Fruit fly (Drosophila melanogaster) whole organism, embryonic: ENCODE measurements around the gene CG9775.
A peak's percentile ranks its signal among the peaks of the same experiment; 100 is the strongest.

Experiments
- Adf1 ChIP-seq: fragments of 200-800 bp; sonication (Bioruptor generic); IDR thresholded peaks from 2 replicates; pipeline ENCODE4 v1.3.6; 2022; ENCODE audit warnings: missing biosample characterization, missing genetic modification characterization
- CG11085 ChIP-seq: fragments of 200-800 bp; sonication (Bioruptor generic); IDR thresholded peaks from 2 replicates; pipeline ENCODE4 v1.3.6; 2022; ENCODE audit warnings: missing biosample characterization, missing genetic modification characterization
- CG11093 ChIP-seq: fragments of 200-800 bp; sonication (Bioruptor generic); IDR thresholded peaks from 3 replicates; pipeline ENCODE4 v1.3.6; 2022; ENCODE audit warnings: missing biosample characterization, missing genetic modification characterization
- CG12104 ChIP-seq: fragments of 200-800 bp; sonication (Bioruptor generic); optimal IDR thresholded peaks from 3 replicates; lab custom pipeline; 2016; ENCODE audit warnings: missing biosample characterization, missing genetic modification characterization
- CG12299 ChIP-seq: fragments of 200-800 bp; sonication (Bioruptor generic); optimal IDR thresholded peaks from 2 replicates; lab custom pipeline; 2018; ENCODE audit warnings: missing biosample characterization, mild to moderate bottlenecking, missing genetic modification characterization
- CG12659 ChIP-seq: fragments of 200-800 bp; sonication (Bioruptor generic); optimal IDR thresholded peaks from 3 replicates; lab custom pipeline; 2017; ENCODE audit warnings: mild to moderate bottlenecking, missing biosample characterization, missing genetic modification reagents, missing genetic modification characterization
- CG13296 ChIP-seq: fragments of 200-800 bp; sonication (Bioruptor generic); optimal IDR thresholded peaks from 3 replicates; lab custom pipeline; 2018; ENCODE audit warnings: missing biosample characterization, mild to moderate bottlenecking, missing genetic modification characterization
- CG14441 ChIP-seq: fragments of 200-800 bp; sonication (Bioruptor generic); IDR thresholded peaks from 2 replicates; pipeline ENCODE4 v1.3.6; 2022; ENCODE audit warnings: missing biosample characterization, missing genetic modification characterization
- CG16815 ChIP-seq: fragments of 200-800 bp; sonication (Bioruptor generic); optimal IDR thresholded peaks from 3 replicates; lab custom pipeline; 2017; ENCODE audit warnings: missing biosample characterization, mild to moderate bottlenecking, missing genetic modification characterization
- CG18619 ChIP-seq: fragments of 200-800 bp; sonication (Bioruptor generic); optimal IDR thresholded peaks from 3 replicates; lab custom pipeline; 2017; ENCODE audit warnings: missing biosample characterization, mild to moderate bottlenecking, missing genetic modification characterization
- CG30020 ChIP-seq: fragments of 200-800 bp; optimal IDR thresholded peaks from 2 replicates; lab custom pipeline; 2019; ENCODE audit warnings: missing biosample characterization, mild to moderate bottlenecking, missing genetic modification characterization, moderate library complexity
- CG3407 ChIP-seq: fragments of 200-800 bp; sonication (Bioruptor generic); optimal IDR thresholded peaks from 2 replicates; lab custom pipeline; 2018; ENCODE audit warnings: missing biosample characterization, mild to moderate bottlenecking, missing genetic modification characterization
- CG3995 ChIP-seq: fragments of 200-800 bp; sonication (Bioruptor generic); optimal IDR thresholded peaks from 3 replicates; lab custom pipeline; 2016; ENCODE audit warnings: missing biosample characterization, missing genetic modification characterization
- CG4360 ChIP-seq: fragments of 200-800 bp; sonication (Bioruptor generic); IDR thresholded peaks from 2 replicates; pipeline ENCODE4 v1.3.6; 2022; ENCODE audit warnings: missing biosample characterization, missing genetic modification characterization
- CG4404 ChIP-seq: fragments of 200-800 bp; sonication (Bioruptor generic); IDR thresholded peaks from 2 replicates; pipeline ENCODE4 v1.3.6; 2022; ENCODE audit warnings: missing biosample characterization, missing genetic modification characterization
- CG6791 ChIP-seq: fragments of 200-800 bp; sonication (Bioruptor generic); IDR thresholded peaks from 3 replicates; pipeline ENCODE4 v1.3.6; 2022; ENCODE audit warnings: missing biosample characterization, missing genetic modification characterization; ENCODE audit not compliant: partially characterized antibody
- CG7987 ChIP-seq: fragments of 200-800 bp; sonication (Bioruptor generic); optimal IDR thresholded peaks from 2 replicates; lab custom pipeline; 2018; ENCODE audit warnings: missing biosample characterization, mild to moderate bottlenecking, missing genetic modification characterization, moderate library complexity
- CG8924 ChIP-seq: fragments of 200-800 bp; optimal IDR thresholded peaks from 3 replicates; lab custom pipeline; 2019; ENCODE audit warnings: missing biosample characterization, mild to moderate bottlenecking, missing genetic modification characterization, moderate library complexity
- CG9876 ChIP-seq: fragments of 200-800 bp; sonication (Bioruptor generic); optimal IDR thresholded peaks from 2 replicates; lab custom pipeline; 2016; ENCODE audit warnings: missing biosample characterization, missing genetic modification characterization
- CHES-1-like ChIP-seq: fragments of 200-800 bp; sonication (Bioruptor generic); optimal IDR thresholded peaks from 2 replicates; lab custom pipeline; 2016; ENCODE audit warnings: missing biosample characterization, missing genetic modification characterization
- Camta ChIP-seq: fragments of 200-800 bp; sonication (Bioruptor generic); optimal IDR thresholded peaks from 2 replicates; lab custom pipeline; 2016; ENCODE audit warnings: missing biosample characterization, missing genetic modification characterization
- Chrac-16 ChIP-seq: fragments of 200-800 bp; sonication (Bioruptor generic); optimal IDR thresholded peaks from 3 replicates; lab custom pipeline; 2016; ENCODE audit warnings: missing biosample characterization, missing genetic modification characterization
- CrebB ChIP-seq: fragments of 200-800 bp; sonication (Bioruptor generic); optimal IDR thresholded peaks from 3 replicates; lab custom pipeline; 2018; ENCODE audit warnings: missing biosample characterization, mild to moderate bottlenecking, missing genetic modification characterization
- D ChIP-seq, 2 experiments: fragments of 200-800 bp in 1 of 2; fragments of >200 bp in 1 of 2; sonication (Bioruptor generic) in 1 of 2; optimal IDR thresholded peaks; 2 replicates in 1 of 2; 3 replicates in 1 of 2; lab custom pipeline; 2017; ENCODE audit warnings: mild to moderate bottlenecking in 1 of 2, missing biosample characterization in 1 of 2, missing genetic modification characterization in 1 of 2, missing genetic modification reagents in 1 of 2
- D19A ChIP-seq: fragments of 200-800 bp; optimal IDR thresholded peaks from 3 replicates; lab custom pipeline; 2019; ENCODE audit warnings: missing biosample characterization, mild to moderate bottlenecking, missing genetic modification characterization, moderate library complexity
- Eip74EF ChIP-seq, 2 experiments: fragments of 200-800 bp in 1 of 2; fragments of >200 bp in 1 of 2; sonication (Bioruptor generic) in 1 of 2; optimal IDR thresholded peaks; 2 replicates each; lab custom pipeline; 2017 to 2019; ENCODE audit warnings: missing biosample characterization in 2 of 2, missing genetic modification characterization in 2 of 2, mild to moderate bottlenecking in 1 of 2, moderate library complexity in 1 of 2
- Hand ChIP-seq: fragments of 200-800 bp; sonication (Bioruptor generic); optimal IDR thresholded peaks from 2 replicates; lab custom pipeline; 2017; ENCODE audit warnings: mild to moderate bottlenecking, missing biosample characterization, missing genetic modification reagents, missing genetic modification characterization
- Hr3 ChIP-seq: fragments of 200-800 bp; sonication (Bioruptor generic); optimal IDR thresholded peaks from 3 replicates; lab custom pipeline; 2016; ENCODE audit warnings: missing biosample characterization, missing genetic modification characterization
- Ptx1 ChIP-seq: fragments of 200-800 bp; sonication (Bioruptor generic); IDR thresholded peaks from 2 replicates; pipeline ENCODE4 v1.3.6; 2022; ENCODE audit warnings: missing biosample characterization, missing genetic modification characterization
- Sin3A ChIP-seq: fragments of >200 bp; optimal IDR thresholded peaks from 2 replicates; lab custom pipeline; 2018
- Sox100B ChIP-seq: fragments of 200-800 bp; sonication (Bioruptor generic); optimal IDR thresholded peaks from 3 replicates; lab custom pipeline; 2018; ENCODE audit warnings: missing biosample characterization, mild to moderate bottlenecking, missing genetic modification characterization
- TFAM ChIP-seq: fragments of 200-800 bp; sonication (Bioruptor generic); optimal IDR thresholded peaks from 2 replicates; lab custom pipeline; 2017; ENCODE audit warnings: missing biosample characterization, missing genetic modification characterization, inconsistent platforms
- Vsx1 ChIP-seq: fragments of 200-800 bp; sonication (Bioruptor generic); optimal IDR thresholded peaks from 2 replicates; lab custom pipeline; 2017; ENCODE audit warnings: missing biosample characterization, mild to moderate bottlenecking, missing genetic modification characterization, missing genetic modification reagents
- Xbp1 ChIP-seq: fragments of 200-800 bp; sonication (Bioruptor generic); optimal IDR thresholded peaks from 3 replicates; lab custom pipeline; 2016; ENCODE audit warnings: missing biosample characterization, mild to moderate bottlenecking, missing genetic modification characterization
- bsh ChIP-seq, 2 experiments: fragments of 200-800 bp; sonication (Bioruptor generic); optimal IDR thresholded peaks; 2 replicates each; lab custom pipeline; 2017 to 2018; ENCODE audit warnings: mild to moderate bottlenecking in 2 of 2, missing biosample characterization in 2 of 2, missing genetic modification characterization in 2 of 2, moderate library complexity in 1 of 2
- danr ChIP-seq: fragments of 200-800 bp; sonication (Bioruptor generic); IDR thresholded peaks from 2 replicates; pipeline ENCODE4 v1.3.6; 2022; ENCODE audit warnings: missing biosample characterization, missing genetic modification characterization
- grn ChIP-seq: fragments of 200-800 bp; sonication (Bioruptor generic); optimal IDR thresholded peaks from 3 replicates; lab custom pipeline; 2017; ENCODE audit warnings: missing biosample characterization, missing genetic modification characterization
- inv ChIP-seq: fragments of 200-800 bp; sonication (Bioruptor generic); IDR thresholded peaks from 2 replicates; pipeline ENCODE4 v1.3.6; 2022; ENCODE audit warnings: missing biosample characterization, missing genetic modification characterization; ENCODE audit not compliant: partially characterized antibody
- ken ChIP-seq: fragments of 200-800 bp; sonication (Bioruptor generic); IDR thresholded peaks from 3 replicates; pipeline ENCODE4 v1.3.6; 2022; ENCODE audit warnings: missing biosample characterization, missing genetic modification characterization
- klu ChIP-seq: fragments of 200-800 bp; sonication (Bioruptor generic); IDR thresholded peaks from 2 replicates; pipeline ENCODE4 v1.3.6; 2022; ENCODE audit warnings: missing biosample characterization, missing genetic modification characterization
- repo ChIP-seq: fragments of 200-800 bp; sonication (Bioruptor generic); optimal IDR thresholded peaks from 2 replicates; lab custom pipeline; 2016; ENCODE audit warnings: missing biosample characterization, missing genetic modification characterization
- sd ChIP-seq: fragments of 200-800 bp; sonication (Bioruptor generic); optimal IDR thresholded peaks from 3 replicates; lab custom pipeline; 2018; ENCODE audit warnings: missing biosample characterization, mild to moderate bottlenecking, missing genetic modification characterization, moderate library complexity
- sna ChIP-seq: fragments of 200-800 bp; sonication (Bioruptor generic); IDR thresholded peaks from 2 replicates; pipeline ENCODE4 v1.3.6; 2022; ENCODE audit warnings: missing biosample characterization, missing genetic modification characterization; ENCODE audit not compliant: partially characterized antibody
- stc ChIP-seq: fragments of 200-800 bp; sonication (Bioruptor generic); IDR thresholded peaks from 2 replicates; pipeline ENCODE4 v1.3.6; 2022; ENCODE audit warnings: missing biosample characterization, missing genetic modification characterization
- tap ChIP-seq: fragments of 200-800 bp; optimal IDR thresholded peaks from 3 replicates; lab custom pipeline; 2019; ENCODE audit warnings: missing biosample characterization, mild to moderate bottlenecking, missing genetic modification characterization, moderate library complexity
- tx ChIP-seq: fragments of 200-800 bp; sonication (Bioruptor generic); optimal IDR thresholded peaks from 2 replicates; lab custom pipeline; 2016; ENCODE audit warnings: missing biosample characterization, missing genetic modification characterization
- vnd ChIP-seq: fragments of 200-800 bp; sonication (Bioruptor generic); IDR thresholded peaks from 3 replicates; pipeline ENCODE4 v1.3.6; 2022; ENCODE audit warnings: missing biosample characterization, missing genetic modification characterization; ENCODE audit not compliant: partially characterized antibody

The CG9775 gene

dm6 chr3R:4666014-4666652 is 24.5 kb upstream of the CG9775 start (continued):
- TF ChIP-seq Ptx1 (GFP tag; lab: Robert Waterston, UW) (no peak), CG6791 (GFP tag; lab: Robert Waterston, UW) (peak; percentile 80; the same call in 2 of the 3 replicates), CrebB (no peak), sna (GFP tag; lab: Robert Waterston, UW) (peak; percentile 32; the same call in 1 of the 2 replicates), vnd (GFP tag; lab: Robert Waterston, UW) (peak; percentile 60), inv (GFP tag; lab: Robert Waterston, UW) (peak; percentile 30; the same call in 1 of the 2 replicates), bsh (GFP tag; optimal IDR thresholded peaks at IDR 0.05; lab: Kevin White, UChicago) (no peak), CG11093 (GFP tag; lab: Robert Waterston, UW) (no peak)

- TF ChIP-seq CG3407 (GFP tag; lab: Kevin White, UChicago) (peak; percentile 94), CHES-1-like (GFP tag; lab: Kevin White, UChicago) (peak; percentile 32), CG18619 (GFP tag; lab: Kevin White, UChicago) (peak; percentile 2), Xbp1 (GFP tag; lab: Kevin White, UChicago) (no peak), Adf1 (GFP tag; lab: Robert Waterston, UW) (no peak), CG13296 (GFP tag; lab: Kevin White, UChicago) (peak; percentile 79), Chrac-16 (GFP tag; lab: Kevin White, UChicago) (no peak), stc (GFP tag; lab: Robert Waterston, UW) (peak; percentile 66), Camta (GFP tag; lab: Kevin White, UChicago) (peak; percentile 82), Sox100B (GFP tag; lab: Kevin White, UChicago) (peak; percentile 92), CG30020 (tag; lab: Kevin White, UChicago) (peak; percentile 24), CG16815 (no peak), CG11085 (GFP tag; lab: Robert Waterston, UW) (peak; percentile 66; the same call in 1 of the 2 replicates), CG3995 (GFP tag; lab: Kevin White, UChicago) (no peak), CG12104 (GFP tag; lab: Kevin White, UChicago) (peak; percentile 89), CG8924 (tag; lab: Kevin White, UChicago) (no peak), repo (GFP tag; lab: Kevin White, UChicago) (peak; percentile 69), tap (tag; lab: Kevin White, UChicago) (peak; percentile 84), CG12659 (GFP tag; lab: Kevin White, UChicago) (no peak), CG12299 (peak; percentile 67), tx (GFP tag; lab: Kevin White, UChicago) (no peak), CG7987 (GFP tag; lab: Kevin White, UChicago) (peak; percentile 94), Eip74EF (GFP tag; optimal IDR thresholded peaks at IDR 0.05; lab: Kevin White, UChicago) (no peak), Hand (GFP tag; lab: Kevin White, UChicago) (no peak), TFAM (GFP tag; lab: Kevin White, UChicago) (peak; percentile 78), Hr3 (GFP tag; lab: Kevin White, UChicago) (no peak), CG9876 (GFP tag; lab: Kevin White, UChicago) (peak; percentile 4), ken (GFP tag; lab: Robert Waterston, UW) (0 out of 3 replicates have a peak, but pooled peaks have one; percentile 10), D19A (peak; percentile 80), D (optimal IDR thresholded peaks at IDR 0.05; lab: Kevin White, UChicago) (no peak), D (GFP tag; optimal IDR thresholded peaks at IDR 0.05; lab: Kevin White, UChicago) (peak; percentile 91), danr (peak; percentile 60; the same call in 1 of the 2 replicates), klu (0 out of 2 replicates have a peak, but pooled peaks have one; percentile 23), CG14441 (peak; percentile 8; the same call in 1 of the 2 replicates), CG4404 (no peak), Vsx1 (GFP tag; lab: Kevin White, UChicago) (peak; percentile 98), grn (peak; percentile 89), sd (tag; lab: Kevin White, UChicago) (no peak), Sin3A (lab: Kevin White, UChicago) (no peak), CG4360 (GFP tag; lab: Robert Waterston, UW) (peak; percentile 70)
These were observed 23.3 kb upstream of the CG9775 start for dm6 chr3R:4664947-4665346.
